Fruit fly (Drosophila melanogaster) whole organism, adult: ENCODE data around the gene bsf.

Source experiments
- CG12768 ChIP-seq: fragments of 200-800 bp; sonication (Bioruptor generic); optimal IDR thresholded peaks from 2 replicates; lab custom pipeline; 2017; ENCODE audit warnings: missing biosample characterization, missing genetic modification characterization, mild to moderate bottlenecking, moderate library complexity, missing genetic modification reagents
- CG7101 ChIP-seq: fragments of 200-800 bp; sonication (Bioruptor generic); optimal IDR thresholded peaks from 2 replicates; lab custom pipeline; 2018; ENCODE audit warnings: missing biosample characterization, mild to moderate bottlenecking, missing genetic modification characterization, moderate library complexity
- ovo ChIP-seq: fragments of 200-800 bp; sonication (Bioruptor generic); optimal IDR thresholded peaks from 2 replicates; lab custom pipeline; 2016; ENCODE audit warnings: missing biosample characterization, missing genetic modification characterization
- pad ChIP-seq: fragments of 200-800 bp; sonication (Bioruptor generic); optimal IDR thresholded peaks from 3 replicates; lab custom pipeline; 2017; ENCODE audit warnings: missing biosample characterization, missing genetic modification characterization, mild to moderate bottlenecking, moderate library complexity, missing genetic modification reagents

DNA sequence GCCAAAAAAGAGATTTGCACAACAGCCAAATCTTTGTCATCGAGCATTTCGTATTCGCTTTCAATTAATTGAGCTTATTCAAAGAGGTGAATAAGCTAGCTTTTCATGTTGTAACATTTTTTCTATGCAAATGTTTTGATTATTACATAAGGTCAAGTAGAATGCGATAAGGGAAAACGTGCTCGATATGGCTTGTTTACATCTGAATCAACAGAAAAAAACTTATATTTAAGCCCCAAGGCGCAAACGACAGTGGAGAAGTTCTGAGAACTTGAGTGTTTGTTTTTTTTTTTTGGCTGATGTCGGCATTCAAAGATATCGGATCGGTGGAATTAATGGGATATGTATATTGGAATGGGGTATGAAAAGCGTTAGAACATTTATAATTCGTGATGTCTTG lies 28.6 kb upstream of the bsf start:
- TF ChIP-seq pad (GFP tag; lab: Kevin White, UChicago) (no peak), CG12768 (GFP tag; lab: Kevin White, UChicago) (no peak), CG7101 (tag; lab: Kevin White, UChicago) (no peak), ovo (GFP tag; lab: Kevin White, UChicago) (no peak)
